Worm (Caenorhabditis elegans) whole organism, L1 larva: ENCODE data around the gene M05D6.1.

Experiments
- C16A3.4 ChIP-seq: fragments of 150-350 bp; optimal IDR thresholded peaks from 2 replicates; lab custom pipeline; 2014; ENCODE audit warnings: missing biosample characterization, missing genetic modification characterization
- C34B4.2 ChIP-seq: sonication (generic microtip); optimal IDR thresholded peaks from 2 replicates; lab custom pipeline; 2017; ENCODE audit warnings: mild to moderate bottlenecking, missing genetic modification characterization, missing compliant biosample characterization
- Y116A8C.19 ChIP-seq: sonication (generic microtip); optimal IDR thresholded peaks from 2 replicates; lab custom pipeline; 2016; ENCODE audit warnings: missing compliant biosample characterization, missing genetic modification characterization, borderline replicate concordance
- ama-1 ChIP-seq: fragments of 150-350 bp; optimal IDR thresholded peaks from 2 replicates; lab custom pipeline; 2014
- blmp-1 ChIP-seq: fragments of 150-350 bp; optimal IDR thresholded peaks from 2 replicates; lab custom pipeline; 2014; ENCODE audit warnings: missing biosample characterization, missing genetic modification characterization
- ceh-63 ChIP-seq: fragments of 200-800 bp; sonication (Bioruptor generic); optimal IDR thresholded peaks from 2 replicates; lab custom pipeline; 2018; ENCODE audit warnings: mild to moderate bottlenecking, missing genetic modification characterization, missing compliant biosample characterization
- ceh-8 ChIP-seq: fragments of 200-800 bp; sonication (Bioruptor generic); optimal IDR thresholded peaks from 2 replicates; lab custom pipeline; 2018; ENCODE audit warnings: mild to moderate bottlenecking, missing genetic modification characterization, moderate library complexity, missing compliant biosample characterization
- dsc-1 ChIP-seq: sonication (generic microtip); optimal IDR thresholded peaks from 2 replicates; lab custom pipeline; 2016; ENCODE audit warnings: mild to moderate bottlenecking, missing genetic modification characterization, missing compliant biosample characterization
- efl-1 ChIP-seq, 4 experiments: fragments of 150-350 bp; optimal IDR thresholded peaks in 3 of 4; peaks in 1 of 4; 1 replicate in 1 of 4; 2 replicates in 3 of 4; lab custom pipeline; 2014; ENCODE audit warnings: missing biosample characterization in 2 of 4, missing genetic modification characterization in 2 of 4, missing genetic modification reagents in 2 of 4
- elt-3 ChIP-seq, 6 experiments: fragments of 150-350 bp in 1 of 6; sonication (generic microtip); optimal IDR thresholded peaks; 2 replicates each; lab custom pipeline; 2017 to 2018; ENCODE audit warnings: missing biosample characterization in 6 of 6, missing genetic modification characterization in 6 of 6, inconsistent platforms in 1 of 6
- fkh-8 ChIP-seq: sonication (generic microtip); optimal IDR thresholded peaks from 2 replicates; lab custom pipeline; 2016; ENCODE audit warnings: mild to moderate bottlenecking, missing genetic modification characterization, missing compliant biosample characterization
- grh-1 ChIP-seq: fragments of 200-800 bp; sonication (Bioruptor generic); IDR thresholded peaks from 2 replicates; pipeline ENCODE4 v1.3.6; 2022; ENCODE audit warnings: missing genetic modification reagents, missing genetic modification characterization, missing compliant biosample characterization
- hlh-17 ChIP-seq: fragments of 200-800 bp; sonication (Bioruptor generic); optimal IDR thresholded peaks from 2 replicates; lab custom pipeline; 2018; ENCODE audit warnings: missing genetic modification characterization, mild to moderate bottlenecking, missing compliant biosample characterization, moderate library complexity, borderline replicate concordance
- hlh-4 ChIP-seq: sonication (generic microtip); optimal IDR thresholded peaks from 2 replicates; lab custom pipeline; 2016; ENCODE audit warnings: mild to moderate bottlenecking, missing genetic modification characterization, missing compliant biosample characterization
- irx-1 ChIP-seq: sonication (generic microtip); optimal IDR thresholded peaks from 2 replicates; lab custom pipeline; 2016; ENCODE audit warnings: missing genetic modification characterization, missing compliant biosample characterization
- lin-13 ChIP-seq: fragments of 150-350 bp; optimal IDR thresholded peaks from 2 replicates; lab custom pipeline; 2014; ENCODE audit warnings: missing biosample characterization, missing genetic modification reagents, missing genetic modification characterization
- lin-15B ChIP-seq: fragments of 150-350 bp; sonication (generic microtip); optimal IDR thresholded peaks from 3 replicates; lab custom pipeline; 2014; ENCODE audit warnings: missing biosample characterization, missing genetic modification characterization
- lin-35 ChIP-seq, 2 experiments: fragments of 150-350 bp; optimal IDR thresholded peaks; 2 replicates each; lab custom pipeline; 2014; ENCODE audit warnings: missing biosample characterization in 2 of 2, missing genetic modification characterization in 2 of 2, missing genetic modification reagents in 2 of 2
- lin-39 ChIP-seq: fragments of 150-350 bp; optimal IDR thresholded peaks from 2 replicates; lab custom pipeline; 2014; ENCODE audit warnings: missing biosample characterization, missing genetic modification reagents, missing genetic modification characterization
- lir-3 ChIP-seq: sonication (generic microtip); optimal IDR thresholded peaks from 2 replicates; lab custom pipeline; 2016; ENCODE audit warnings: mild to moderate bottlenecking, missing genetic modification characterization, moderate library complexity, missing compliant biosample characterization; ENCODE audit not compliant: poor library complexity
- mab-9 ChIP-seq: fragments of 200-800 bp; sonication (Bioruptor generic); IDR thresholded peaks from 2 replicates; pipeline ENCODE4 v1.3.6; 2022; ENCODE audit warnings: missing genetic modification reagents, missing genetic modification characterization, missing compliant biosample characterization
- mef-2 ChIP-seq: fragments of 150-350 bp; optimal IDR thresholded peaks from 2 replicates; lab custom pipeline; 2014; ENCODE audit warnings: missing biosample characterization, missing genetic modification characterization
- mep-1 ChIP-seq: fragments of 150-350 bp; optimal IDR thresholded peaks from 2 replicates; lab custom pipeline; 2014; ENCODE audit warnings: missing biosample characterization, missing genetic modification characterization
- nhr-19 ChIP-seq: fragments of 200-800 bp; sonication (Bioruptor generic); conservative IDR thresholded peaks from 2 replicates; pipeline ENCODE4 v1.3.6; 2022; ENCODE audit warnings: missing genetic modification characterization, missing compliant biosample characterization
- nhr-20 ChIP-seq: sonication (generic microtip); optimal IDR thresholded peaks from 2 replicates; lab custom pipeline; 2016; ENCODE audit warnings: mild to moderate bottlenecking, missing genetic modification characterization, missing compliant biosample characterization
- nhr-237 ChIP-seq: fragments of 150-350 bp; optimal IDR thresholded peaks from 2 replicates; lab custom pipeline; 2014; ENCODE audit warnings: missing biosample characterization, missing genetic modification characterization
- nhr-47 ChIP-seq: sonication (generic microtip); optimal IDR thresholded peaks from 2 replicates; lab custom pipeline; 2016; ENCODE audit warnings: mild to moderate bottlenecking, missing genetic modification characterization, moderate library complexity, missing compliant biosample characterization
- nhr-71 ChIP-seq: sonication (generic microtip); optimal IDR thresholded peaks from 2 replicates; lab custom pipeline; 2016; ENCODE audit warnings: mild to moderate bottlenecking, missing genetic modification characterization, moderate library complexity, missing compliant biosample characterization
- nhr-85 ChIP-seq: sonication (generic microtip); peaks from one replicate; lab custom pipeline; 2016; ENCODE audit warnings: missing genetic modification characterization, inconsistent platforms, missing compliant biosample characterization
- nhr-90 ChIP-seq: sonication (generic microtip); optimal IDR thresholded peaks from 2 replicates; lab custom pipeline; 2016; ENCODE audit warnings: mild to moderate bottlenecking, missing genetic modification characterization, missing compliant biosample characterization; ENCODE audit not compliant: poor library complexity
- pag-3 ChIP-seq: sonication (generic microtip); optimal IDR thresholded peaks from 2 replicates; lab custom pipeline; 2017; ENCODE audit warnings: missing genetic modification characterization, mild to moderate bottlenecking, missing compliant biosample characterization, antibody characterized with exemption, borderline replicate concordance; ENCODE audit not compliant: insufficient read depth
- pax-3 ChIP-seq: fragments of 200-800 bp; sonication (Bioruptor generic); optimal IDR thresholded peaks from 2 replicates; lab custom pipeline; 2018; ENCODE audit warnings: mild to moderate bottlenecking, missing genetic modification characterization, moderate library complexity, missing compliant biosample characterization
- pqm-1 ChIP-seq: sonication (generic microtip); optimal IDR thresholded peaks from 3 replicates; lab custom pipeline; 2017; ENCODE audit warnings: missing biosample characterization, missing genetic modification characterization
- rnt-1 ChIP-seq: sonication (generic microtip); optimal IDR thresholded peaks from 2 replicates; lab custom pipeline; 2016; ENCODE audit warnings: mild to moderate bottlenecking, missing genetic modification characterization, moderate library complexity, missing compliant biosample characterization
- snpc-4 ChIP-seq: fragments of 150-350 bp; optimal IDR thresholded peaks from 2 replicates; lab custom pipeline; 2014; ENCODE audit warnings: missing biosample characterization, missing genetic modification characterization
- sptf-1 ChIP-seq: fragments of 150-350 bp; optimal IDR thresholded peaks from 2 replicates; lab custom pipeline; 2014; ENCODE audit warnings: missing biosample characterization, missing genetic modification characterization
- sup-37 ChIP-seq: fragments of 200-800 bp; sonication (Bioruptor generic); optimal IDR thresholded peaks from 2 replicates; lab custom pipeline; 2018; ENCODE audit warnings: mild to moderate bottlenecking, missing genetic modification characterization, missing compliant biosample characterization
- swsn-7 ChIP-seq: sonication (generic microtip); optimal IDR thresholded peaks from 2 replicates; lab custom pipeline; 2016; ENCODE audit warnings: missing genetic modification characterization, missing compliant biosample characterization
- unc-30 ChIP-seq: sonication (generic microtip); optimal IDR thresholded peaks from 2 replicates; lab custom pipeline; 2017; ENCODE audit warnings: missing biosample characterization, missing genetic modification characterization
- unc-62 ChIP-seq: fragments of 150-350 bp; optimal IDR thresholded peaks from 2 replicates; lab custom pipeline; 2014; ENCODE audit warnings: missing biosample characterization, missing genetic modification reagents, missing genetic modification characterization
- unc-86 ChIP-seq: sonication (generic microtip); optimal IDR thresholded peaks from 2 replicates; lab custom pipeline; 2016; ENCODE audit warnings: missing genetic modification characterization, missing compliant biosample characterization
- unc-98 ChIP-seq: fragments of 200-800 bp; sonication (Bioruptor generic); IDR thresholded peaks from 2 replicates; pipeline ENCODE4 v1.3.6; 2022; ENCODE audit warnings: missing genetic modification characterization, missing compliant biosample characterization
- xbp-1 ChIP-seq: sonication (generic microtip); optimal IDR thresholded peaks from 2 replicates; lab custom pipeline; 2016; ENCODE audit warnings: missing genetic modification characterization, missing compliant biosample characterization
- ztf-11 ChIP-seq, 2 experiments: sonication (generic microtip); optimal IDR thresholded peaks; 2 replicates each; lab custom pipeline; 2016 to 2017; ENCODE audit warnings: missing genetic modification characterization in 2 of 2, missing biosample characterization in 1 of 2, missing compliant biosample characterization in 1 of 2

The M05D6.1 gene

ce11 chrII:8475306-8475822 is at the start of gene M05D6.1, which contains the start of gene M05D6.3:
Gene M05D6.1 (minus strand): TSS chrII:8475406.
Gene M05D6.3 (plus strand): TSS chrII:8475772.
- TF ChIP-seq mab-9 (GFP tag; lab: Robert Waterston, UW) (no peak), lir-3 (tag; lab: Kevin White, UChicago) (no peak), mep-1 (no peak), nhr-47 (tag; lab: Kevin White, UChicago) (no peak), nhr-237 (tag; lab: Kevin White, UChicago) (no peak), Y116A8C.19 (tag; lab: Kevin White, UChicago) (no peak), snpc-4 (no peak), lin-35 (GFP tag; optimal IDR thresholded peaks at IDR 0.05; lab: Kevin White, UChicago) (no peak), dsc-1 (tag; lab: Kevin White, UChicago) (no peak), sptf-1 (tag; lab: Kevin White, UChicago) (no peak), lin-13 (GFP tag; lab: Kevin White, UChicago) (no peak), efl-1 (optimal IDR thresholded peaks at IDR 0.05; lab: Kevin White, UChicago) (no peak), efl-1 (GFP tag; optimal IDR thresholded peaks at IDR 0.05 in 1 of 2; lab: Kevin White, UChicago) (no peak), unc-98 (GFP tag; lab: Robert Waterston, UW) (no peak), grh-1 (no peak), pax-3 (tag; lab: Kevin White, UChicago) (no peak), xbp-1 (tag; lab: Kevin White, UChicago) (no peak)

ce11 chrII:8520625-8521024 is 45.4 kb upstream of the M05D6.1 start, which contains the start of gene cht-2:
Gene cht-2 (plus strand): TSS chrII:8520925.
- TF ChIP-seq elt-3 (tag; optimal IDR thresholded peaks at IDR 0.05; lab: Kevin White, UChicago): no peak
- TF ChIP-seq irx-1 (tag; lab: Kevin White, UChicago): no peak

ce11 chrII:8518210-8518609 is 43.0 kb upstream of the M05D6.1 start, which contains the start of gene T13H5.8:
Gene T13H5.8 (plus strand): TSS chrII:8518510.
- TF ChIP-seq hlh-4 (no peak), swsn-7 (no peak), fkh-8 (tag; lab: Kevin White, UChicago) (no peak), unc-62 (GFP tag; lab: Kevin White, UChicago) (no peak), hlh-17 (GFP tag; lab: Kevin White, UChicago) (no peak), sup-37 (GFP tag; lab: Kevin White, UChicago) (no peak), lin-15B (tag; lab: Kevin White, UChicago) (no peak), blmp-1 (tag; lab: Kevin White, UChicago) (no peak)

ce11 chrII:8516783-8517182 is 41.6 kb upstream of the M05D6.1 start, which contains the start of gene rnh-2:
Gene rnh-2 (plus strand): TSS chrII:8517150.
- TF ChIP-seq mab-9 (GFP tag; lab: Robert Waterston, UW) (no peak), C34B4.2 (tag; lab: Kevin White, UChicago) (no peak), ceh-63 (GFP tag; lab: Kevin White, UChicago) (no peak), unc-98 (GFP tag; lab: Robert Waterston, UW) (no peak), pqm-1 (tag; lab: Kevin White, UChicago) (no peak), mef-2 (tag; lab: Kevin White, UChicago) (no peak), unc-86 (no peak), pax-3 (tag; lab: Kevin White, UChicago) (peak; percentile 42), fkh-8 (tag; lab: Kevin White, UChicago) (peak; percentile 62), blmp-1 (tag; lab: Kevin White, UChicago) (peak; percentile 53), unc-30 (tag; lab: Kevin White, UChicago) (no peak), lin-15B (tag; lab: Kevin White, UChicago) (peak; percentile 76), nhr-71 (tag; lab: Kevin White, UChicago) (peak; percentile 75), ztf-11 (tag; optimal IDR thresholded peaks at IDR 0.05; lab: Kevin White, UChicago) (peak in 1 of 2 experiments; percentile 33), irx-1 (tag; lab: Kevin White, UChicago) (no peak), xbp-1 (tag; lab: Kevin White, UChicago) (peak; percentile 61), C16A3.4 (peak; percentile 81), nhr-19 (GFP tag; lab: Robert Waterston, UW) (peak; percentile 52), lin-39 (no peak), pag-3 (tag; lab: Kevin White, UChicago) (no peak), nhr-90 (tag; lab: Kevin White, UChicago) (peak; percentile 55), nhr-237 (tag; lab: Kevin White, UChicago) (no peak), nhr-85 (tag; lab: Kevin White, UChicago) (peak; percentile 78), nhr-20 (tag; lab: Kevin White, UChicago) (peak; percentile 75), snpc-4 (peak; percentile 52), ceh-8 (no peak), lir-3 (tag; lab: Kevin White, UChicago) (peak; percentile 85), ama-1 (lab: Kevin White, UChicago) (no peak), rnt-1 (peak; percentile 90)
